Comparison of ENCODE assay signal across 4 worm cellular contexts in genomic region chrIII:5906059-5906458, ce11.
TF ChIP-seq lines count a peak whose summit lies in the region.

Gene dpff-1 (minus strand): TSS chrIII:5906346.

TF ChIP-seq in whole organism, L2 larva, 48 proteins besides CTCF, POLR2A, EP300 and RAD21:
- TF ChIP-seq C34F6.9 (tag; optimal IDR thresholded peaks at IDR 0.05; lab: Kevin White, UChicago) (peak; percentile 37), ceh-82 (tag; optimal IDR thresholded peaks at IDR 0.05; lab: Kevin White, UChicago) (no peak), crh-2 (tag; optimal IDR thresholded peaks at IDR 0.05; lab: Kevin White, UChicago) (peak; percentile 3), zag-1 (tag; optimal IDR thresholded peaks at IDR 0.05; lab: Kevin White, UChicago) (no peak), nhr-23 (tag; optimal IDR thresholded peaks at IDR 0.05; lab: Kevin White, UChicago) (no peak), lsy-2 (tag; optimal IDR thresholded peaks at IDR 0.05; lab: Kevin White, UChicago) (peak in 1 of 2 experiments; percentile 44), nhr-129 (tag; optimal IDR thresholded peaks at IDR 0.05; lab: Kevin White, UChicago) (peak; percentile 39), unc-55 (GFP tag; optimal IDR thresholded peaks at IDR 0.05; lab: Kevin White, UChicago) (peak; percentile 39), gmeb-1 (tag; optimal IDR thresholded peaks at IDR 0.05; lab: Kevin White, UChicago) (peak; percentile 5), F13H6.1 (tag; optimal IDR thresholded peaks at IDR 0.05; lab: Kevin White, UChicago) (peak; percentile 34), ama-1 (optimal IDR thresholded peaks at IDR 0.05; lab: Kevin White, UChicago) (peak; percentile 21)
TF ChIP-seq in whole organism, L2 larva: peak in this region for 8.

TF ChIP-seq in whole organism, L4 larva, 104 proteins besides CTCF, POLR2A, EP300 and RAD21:
- peak; percentile 39; the same call in 1 of the 2 replicates for TF ChIP-seq hmg-1.1 (GFP tag; IDR thresholded peaks at IDR 0.05; lab: Robert Waterston, UW)
- TF ChIP-seq hlh-11 (tag; optimal IDR thresholded peaks at IDR 0.05; lab: Kevin White, UChicago): peak; percentile 12
- peak; percentile 16 for TF ChIP-seq hlh-30 (tag; optimal IDR thresholded peaks at IDR 0.05; lab: Kevin White, UChicago; ENCODE audit: insufficient read depth)
- TF ChIP-seq lsy-2 (tag; optimal IDR thresholded peaks at IDR 0.05; lab: Kevin White, UChicago): peak in 1 of 2 experiments; percentile 43
- peak; percentile 30 for TF ChIP-seq dve-1 (tag; optimal IDR thresholded peaks at IDR 0.05; lab: Kevin White, UChicago; ENCODE audit: insufficient read depth)
- TF ChIP-seq mes-2 (tag; optimal IDR thresholded peaks at IDR 0.05; lab: Kevin White, UChicago; ENCODE audit: poor library complexity, severe bottlenecking): peak; percentile 64
- TF ChIP-seq mep-1 (tag; optimal IDR thresholded peaks at IDR 0.05; lab: Kevin White, UChicago): peak; percentile 12
- no peak for TF ChIP-seq nhr-25 (tag; optimal IDR thresholded peaks at IDR 0.05; lab: Kevin White, UChicago; ENCODE audit: borderline replicate concordance, insufficient read depth)
- TF ChIP-seq dmd-6 (GFP tag; IDR thresholded peaks at IDR 0.05; lab: Robert Waterston, UW): 0 out of 2 replicates have a peak, but pooled peaks have one; percentile 7
- TF ChIP-seq nhr-111 (GFP tag; optimal IDR thresholded peaks at IDR 0.05; lab: Kevin White, UChicago): no peak
TF ChIP-seq in whole organism, L4 larva: peak in this region for 8.

TF ChIP-seq in whole organism, late embryonic, 69 proteins besides CTCF, POLR2A, EP300 and RAD21:
- TF ChIP-seq gmeb-2 (tag; optimal IDR thresholded peaks at IDR 0.05; lab: Kevin White, UChicago) (no peak), ceh-48 (tag; optimal IDR thresholded peaks at IDR 0.05; lab: Kevin White, UChicago) (peak; percentile 85)

TF ChIP-seq in whole organism, mixed stage, embryonic, 35 proteins besides CTCF, POLR2A, EP300 and RAD21:
- TF ChIP-seq zip-8 (tag; optimal IDR thresholded peaks at IDR 0.05; lab: Kevin White, UChicago) (no peak), mab-5 (tag; optimal IDR thresholded peaks at IDR 0.05; lab: Kevin White, UChicago) (no peak), ham-2 (GFP tag; optimal IDR thresholded peaks at IDR 0.05; lab: Kevin White, UChicago) (no peak), hlh-1 (tag; optimal IDR thresholded peaks at IDR 0.05; lab: Kevin White, UChicago) (peak; percentile 70), mep-1 (tag; optimal IDR thresholded peaks at IDR 0.05; lab: Kevin White, UChicago) (peak; percentile 2), lin-32 (GFP tag; optimal IDR thresholded peaks at IDR 0.05; lab: Kevin White, UChicago) (no peak), unc-120 (tag; optimal IDR thresholded peaks at IDR 0.05; lab: Kevin White, UChicago; ENCODE audit: poor library complexity, severe bottlenecking) (no peak), blmp-1 (tag; optimal IDR thresholded peaks at IDR 0.05; lab: Kevin White, UChicago) (no peak), nhr-28 (tag; optimal IDR thresholded peaks at IDR 0.05; lab: Kevin White, UChicago) (no peak), ceh-83 (GFP tag; optimal IDR thresholded peaks at IDR 0.05; lab: Kevin White, UChicago) (no peak), sptf-1 (tag; optimal IDR thresholded peaks at IDR 0.05; lab: Kevin White, UChicago) (no peak), sem-2 (GFP tag; optimal IDR thresholded peaks at IDR 0.05; lab: Kevin White, UChicago) (no peak), pha-4 (tag; optimal IDR thresholded peaks at IDR 0.05; lab: Kevin White, UChicago) (peak; percentile 29), nhr-237 (tag; optimal IDR thresholded peaks at IDR 0.05; lab: Kevin White, UChicago) (no peak), unc-39 (tag; optimal IDR thresholded peaks at IDR 0.05; lab: Kevin White, UChicago) (no peak), ceh-39 (tag; optimal IDR thresholded peaks at IDR 0.05; lab: Kevin White, UChicago) (peak; percentile 67), mls-2 (tag; optimal IDR thresholded peaks at IDR 0.05; lab: Kevin White, UChicago) (no peak), ztf-11 (tag; optimal IDR thresholded peaks at IDR 0.05; lab: Kevin White, UChicago) (no peak), elt-1 (tag; optimal IDR thresholded peaks at IDR 0.05; lab: Kevin White, UChicago; ENCODE audit: borderline replicate concordance, insufficient read depth) (no peak), cnd-1 (tag; optimal IDR thresholded peaks at IDR 0.05; lab: Kevin White, UChicago) (peak; percentile 7), ces-1 (GFP tag; optimal IDR thresholded peaks at IDR 0.05; lab: Kevin White, UChicago) (no peak), bed-3 (GFP tag; optimal IDR thresholded peaks at IDR 0.05; lab: Kevin White, UChicago) (no peak), tbx-8 (GFP tag; optimal IDR thresholded peaks at IDR 0.05; lab: Kevin White, UChicago) (no peak), snpc-4 (tag; optimal IDR thresholded peaks at IDR 0.05; lab: Kevin White, UChicago) (no peak), M03D4.4 (tag; optimal IDR thresholded peaks at IDR 0.05; lab: Kevin White, UChicago) (no peak), ceh-43 (GFP tag; optimal IDR thresholded peaks at IDR 0.05; lab: Kevin White, UChicago) (peak; percentile 50), nhr-76 (tag; optimal IDR thresholded peaks at IDR 0.05; lab: Kevin White, UChicago) (no peak), lin-13 (tag; optimal IDR thresholded peaks at IDR 0.05; lab: Kevin White, UChicago) (peak; percentile 27), unc-62 (GFP tag; optimal IDR thresholded peaks at IDR 0.05; lab: Kevin White, UChicago) (no peak), elt-3 (tag; optimal IDR thresholded peaks at IDR 0.05; lab: Kevin White, UChicago) (no peak), drap-1 (GFP tag; optimal IDR thresholded peaks at IDR 0.05; lab: Kevin White, UChicago) (no peak), flh-1 (GFP tag; optimal IDR thresholded peaks at IDR 0.05; lab: Kevin White, UChicago) (no peak), nhr-2 (tag; optimal IDR thresholded peaks at IDR 0.05; lab: Kevin White, UChicago) (no peak), nhr-12 (tag; optimal IDR thresholded peaks at IDR 0.05; lab: Kevin White, UChicago) (no peak), lsy-2 (tag; optimal IDR thresholded peaks at IDR 0.05; lab: Kevin White, UChicago) (no peak)
